Fruit fly (Drosophila melanogaster) whole organism, embryonic: ENCODE measurements around the gene CG12811.
A peak's percentile ranks its signal among the peaks of the same experiment; 100 is the strongest.

Experiments used
- Ada2b ChIP-seq: fragments of 200-800 bp; sonication (Bioruptor generic); IDR thresholded peaks from 2 replicates; pipeline ENCODE4 v1.3.6; 2022; ENCODE audit warnings: missing biosample characterization, missing genetic modification characterization
- B-H2 ChIP-seq: fragments of 200-800 bp; sonication (Bioruptor generic); optimal IDR thresholded peaks from 2 replicates; lab custom pipeline; 2018; ENCODE audit warnings: missing biosample characterization, mild to moderate bottlenecking, missing genetic modification characterization
- Blimp-1 ChIP-seq: fragments of 200-800 bp; sonication (Bioruptor generic); optimal IDR thresholded peaks from 3 replicates; lab custom pipeline; 2018; ENCODE audit warnings: missing biosample characterization, missing genetic modification characterization, mild to moderate bottlenecking, moderate library complexity, missing genetic modification reagents
- Bteb2 ChIP-seq: fragments of 200-800 bp; sonication (Bioruptor generic); optimal IDR thresholded peaks from 2 replicates; lab custom pipeline; 2016; ENCODE audit warnings: missing biosample characterization, missing genetic modification characterization
- CG10543 ChIP-seq: fragments of 200-800 bp; sonication (Bioruptor generic); optimal IDR thresholded peaks from 3 replicates; lab custom pipeline; 2017; ENCODE audit warnings: missing biosample characterization, mild to moderate bottlenecking, missing genetic modification characterization, moderate library complexity
- CG10979 ChIP-seq: fragments of 200-800 bp; sonication (Bioruptor generic); optimal IDR thresholded peaks from 2 replicates; lab custom pipeline; 2018; ENCODE audit warnings: missing biosample characterization, mild to moderate bottlenecking, missing genetic modification characterization, moderate library complexity
- CG11560 ChIP-seq: fragments of 200-800 bp; sonication (Bioruptor generic); IDR thresholded peaks from 3 replicates; pipeline ENCODE4 v1.3.6; 2022; ENCODE audit warnings: missing biosample characterization, missing genetic modification characterization
- CG11695 ChIP-seq: fragments of 200-800 bp; sonication (Bioruptor generic); IDR thresholded peaks from 3 replicates; pipeline ENCODE4 v1.3.6; 2022; ENCODE audit warnings: missing biosample characterization, missing genetic modification characterization
- CG1233 ChIP-seq: fragments of 200-800 bp; sonication (Bioruptor generic); optimal IDR thresholded peaks from 4 replicates; lab custom pipeline; 2018; ENCODE audit warnings: missing biosample characterization, mild to moderate bottlenecking, missing genetic modification characterization
- CG15269 ChIP-seq: fragments of 200-800 bp; sonication (Bioruptor generic); optimal IDR thresholded peaks from 2 replicates; lab custom pipeline; 2018; ENCODE audit warnings: missing biosample characterization, mild to moderate bottlenecking, missing genetic modification characterization, moderate library complexity
- CG15601 ChIP-seq: fragments of 200-800 bp; sonication (Bioruptor generic); optimal IDR thresholded peaks from 3 replicates; lab custom pipeline; 2019; ENCODE audit warnings: missing biosample characterization, mild to moderate bottlenecking, missing genetic modification characterization, moderate library complexity
- CG17385 ChIP-seq: fragments of 200-800 bp; sonication (Bioruptor generic); optimal IDR thresholded peaks from 3 replicates; lab custom pipeline; 2018; ENCODE audit warnings: missing biosample characterization, mild to moderate bottlenecking, missing genetic modification characterization
- CG2678 ChIP-seq: fragments of 200-800 bp; sonication (Bioruptor generic); optimal IDR thresholded peaks from 3 replicates; lab custom pipeline; 2019; ENCODE audit warnings: missing biosample characterization, mild to moderate bottlenecking, missing genetic modification characterization, moderate library complexity
- CG33213 ChIP-seq: fragments of 200-800 bp; sonication (Bioruptor generic); optimal IDR thresholded peaks from 3 replicates; lab custom pipeline; 2016; ENCODE audit warnings: missing biosample characterization, missing genetic modification characterization
- CG33557 ChIP-seq: fragments of 200-800 bp; sonication (Bioruptor generic); optimal IDR thresholded peaks from 2 replicates; lab custom pipeline; 2019; ENCODE audit warnings: missing biosample characterization, mild to moderate bottlenecking, missing genetic modification characterization, moderate library complexity
- CG3995 ChIP-seq: fragments of 200-800 bp; sonication (Bioruptor generic); optimal IDR thresholded peaks from 3 replicates; lab custom pipeline; 2016; ENCODE audit warnings: missing biosample characterization, missing genetic modification characterization
- CG4707 ChIP-seq: fragments of 200-800 bp; sonication (Bioruptor generic); optimal IDR thresholded peaks from 2 replicates; lab custom pipeline; 2018; ENCODE audit warnings: missing biosample characterization, mild to moderate bottlenecking, missing genetic modification characterization, moderate library complexity
- CG6254 ChIP-seq: fragments of 200-800 bp; sonication (Bioruptor generic); optimal IDR thresholded peaks from 3 replicates; lab custom pipeline; 2017; ENCODE audit warnings: mild to moderate bottlenecking, missing biosample characterization, missing genetic modification reagents, missing genetic modification characterization
- CG7271 ChIP-seq: fragments of 200-800 bp; sonication (Bioruptor generic); optimal IDR thresholded peaks from 2 replicates; lab custom pipeline; 2018; ENCODE audit warnings: missing biosample characterization, mild to moderate bottlenecking, missing genetic modification characterization, moderate library complexity
- CG7987 ChIP-seq: fragments of 200-800 bp; sonication (Bioruptor generic); optimal IDR thresholded peaks from 2 replicates; lab custom pipeline; 2018; ENCODE audit warnings: missing biosample characterization, mild to moderate bottlenecking, missing genetic modification characterization, moderate library complexity
- CTCF ChIP-seq: fragments of 200-800 bp; sonication (Bioruptor generic); optimal IDR thresholded peaks from 2 replicates; lab custom pipeline; 2017; ENCODE audit warnings: missing biosample characterization, mild to moderate bottlenecking, missing genetic modification characterization, moderate library complexity
- CrebB ChIP-seq: fragments of 200-800 bp; sonication (Bioruptor generic); optimal IDR thresholded peaks from 3 replicates; lab custom pipeline; 2018; ENCODE audit warnings: missing biosample characterization, mild to moderate bottlenecking, missing genetic modification characterization
- Elba2 ChIP-seq: fragments of 200-800 bp; sonication (Bioruptor generic); optimal IDR thresholded peaks from 3 replicates; lab custom pipeline; 2016; ENCODE audit warnings: missing biosample characterization, missing genetic modification characterization
- Ets65A ChIP-seq: fragments of 200-800 bp; sonication (Bioruptor generic); peaks from one replicate; lab custom pipeline; 2016; ENCODE audit warnings: missing biosample characterization, missing genetic modification characterization
- Fer1 ChIP-seq: fragments of 200-800 bp; sonication (Bioruptor generic); optimal IDR thresholded peaks from 2 replicates; lab custom pipeline; 2017; ENCODE audit warnings: missing biosample characterization, mild to moderate bottlenecking, missing genetic modification characterization
- Fer2 ChIP-seq: fragments of 200-800 bp; sonication (Bioruptor generic); optimal IDR thresholded peaks from 2 replicates; lab custom pipeline; 2018; ENCODE audit warnings: missing biosample characterization, mild to moderate bottlenecking, missing genetic modification characterization, moderate library complexity
- Hmr ChIP-seq: fragments of 200-800 bp; sonication (Bioruptor generic); optimal IDR thresholded peaks from 3 replicates; lab custom pipeline; 2017; ENCODE audit warnings: mild to moderate bottlenecking, missing biosample characterization, missing genetic modification reagents, missing genetic modification characterization
- Med ChIP-seq: fragments of 200-800 bp; sonication (Bioruptor generic); peaks from one replicate; lab custom pipeline; 2016; ENCODE audit warnings: missing biosample characterization, missing genetic modification characterization, mild to moderate bottlenecking, inconsistent platforms, moderate library complexity
- NC2α ChIP-seq: fragments of 200-800 bp; sonication (Bioruptor generic); optimal IDR thresholded peaks from 2 replicates; lab custom pipeline; 2016; ENCODE audit warnings: missing biosample characterization, missing genetic modification characterization
- Opbp ChIP-seq: fragments of 200-800 bp; sonication (Bioruptor generic); IDR thresholded peaks from 3 replicates; pipeline ENCODE4 v1.3.6; 2022; ENCODE audit warnings: missing biosample characterization, missing genetic modification characterization; ENCODE audit not compliant: partially characterized antibody
- Spps ChIP-seq: fragments of 200-800 bp; sonication (Bioruptor generic); optimal IDR thresholded peaks from 2 replicates; lab custom pipeline; 2018; ENCODE audit warnings: missing biosample characterization, mild to moderate bottlenecking, missing genetic modification characterization
- Stat92E ChIP-seq, 3 experiments: fragments of >200 bp in 2 of 3; fragments of 200-800 bp in 1 of 3; sonication (Bioruptor generic) in 1 of 3; optimal IDR thresholded peaks; 2 replicates each; lab custom pipeline; 2017 to 2019; ENCODE audit warnings: missing biosample characterization in 3 of 3, missing genetic modification characterization in 3 of 3, mild to moderate bottlenecking in 1 of 3, moderate library complexity in 1 of 3
- Xbp1 ChIP-seq: fragments of 200-800 bp; sonication (Bioruptor generic); optimal IDR thresholded peaks from 3 replicates; lab custom pipeline; 2016; ENCODE audit warnings: missing biosample characterization, mild to moderate bottlenecking, missing genetic modification characterization
- al ChIP-seq: fragments of 200-800 bp; sonication (Bioruptor generic); IDR thresholded peaks from 2 replicates; pipeline ENCODE4 v1.3.6; 2022; ENCODE audit warnings: missing biosample characterization, missing genetic modification characterization
- aop ChIP-seq: fragments of 200-800 bp; sonication (Bioruptor generic); IDR thresholded peaks from 2 replicates; pipeline ENCODE4 v1.3.6; 2022; ENCODE audit warnings: missing biosample characterization, missing genetic modification characterization
- ase ChIP-seq: fragments of 200-800 bp; sonication (Bioruptor generic); IDR thresholded peaks from 3 replicates; pipeline ENCODE4 v1.3.6; 2022; ENCODE audit warnings: missing biosample characterization, missing genetic modification characterization
- bcd ChIP-seq: fragments of 200-800 bp; sonication (Bioruptor generic); optimal IDR thresholded peaks from 2 replicates; lab custom pipeline; 2017; ENCODE audit warnings: missing biosample characterization, mild to moderate bottlenecking, missing genetic modification characterization
- ci ChIP-seq: fragments of 200-800 bp; sonication (Bioruptor generic); IDR thresholded peaks from 3 replicates; pipeline ENCODE4 v1.3.6; 2022; ENCODE audit warnings: missing biosample characterization, missing genetic modification characterization
- emc ChIP-seq: fragments of 200-800 bp; sonication (Bioruptor generic); optimal IDR thresholded peaks from 2 replicates; lab custom pipeline; 2016; ENCODE audit warnings: missing biosample characterization, missing genetic modification characterization
- grn ChIP-seq: fragments of 200-800 bp; sonication (Bioruptor generic); optimal IDR thresholded peaks from 3 replicates; lab custom pipeline; 2017; ENCODE audit warnings: missing biosample characterization, missing genetic modification characterization
- gt ChIP-seq: fragments of 200-800 bp; sonication (Bioruptor generic); IDR thresholded peaks from 2 replicates; pipeline ENCODE4 v1.3.6; 2022; ENCODE audit warnings: missing biosample characterization, missing genetic modification characterization
- ham ChIP-seq: fragments of 200-800 bp; sonication (Bioruptor generic); IDR thresholded peaks from 2 replicates; pipeline ENCODE4 v1.3.6; 2022; ENCODE audit warnings: missing biosample characterization, missing genetic modification characterization
- kni ChIP-seq: fragments of 200-800 bp; sonication (Bioruptor generic); optimal IDR thresholded peaks from 3 replicates; lab custom pipeline; 2017; ENCODE audit warnings: mild to moderate bottlenecking, missing biosample characterization, missing genetic modification reagents, missing genetic modification characterization
- lilli ChIP-seq: fragments of 200-800 bp; sonication (Bioruptor generic); optimal IDR thresholded peaks from 3 replicates; lab custom pipeline; 2016; ENCODE audit warnings: missing biosample characterization, missing genetic modification characterization
- lola ChIP-seq, 3 experiments: fragments of >200 bp in 2 of 3; fragments of 200-800 bp in 1 of 3; sonication (Bioruptor generic) in 1 of 3; optimal IDR thresholded peaks; 2 replicates each; lab custom pipeline; 2017 to 2019; ENCODE audit warnings: missing biosample characterization in 3 of 3, missing genetic modification characterization in 3 of 3, mild to moderate bottlenecking in 1 of 3, moderate library complexity in 1 of 3
- prd ChIP-seq, 3 experiments: fragments of >200 bp in 2 of 3; fragments of 200-800 bp in 1 of 3; sonication (Bioruptor generic) in 1 of 3; optimal IDR thresholded peaks in 2 of 3; IDR thresholded peaks in 1 of 3; 2 replicates in 2 of 3; 3 replicates in 1 of 3; pipeline versions ENCODE4 v1.3.6 to Lab custom; 2017 to 2022; ENCODE audit warnings: missing biosample characterization in 1 of 3, missing genetic modification characterization in 1 of 3
- scrt ChIP-seq: fragments of 200-800 bp; sonication (Bioruptor generic); optimal IDR thresholded peaks from 2 replicates; lab custom pipeline; 2018; ENCODE audit warnings: missing biosample characterization, mild to moderate bottlenecking, missing genetic modification characterization, moderate library complexity
- sens-2 ChIP-seq: fragments of 200-800 bp; sonication (Bioruptor generic); IDR thresholded peaks from 2 replicates; pipeline ENCODE4 v1.3.6; 2022; ENCODE audit warnings: missing biosample characterization, missing genetic modification characterization
- vvl ChIP-seq: fragments of 200-800 bp; sonication (Bioruptor generic); IDR thresholded peaks from 2 replicates; pipeline ENCODE4 v1.3.6; 2022; ENCODE audit warnings: missing biosample characterization, missing genetic modification characterization

The CG12811 gene

dm6 chr3R:10048035-10048774 lies 392 bp downstream of the CG12811 start (continued):
- peak; percentile 75 for TF ChIP-seq CG2678 (tag; lab: Kevin White, UChicago)
- TF ChIP-seq Stat92E (GFP tag; optimal IDR thresholded peaks at IDR 0.05; lab: Kevin White, UChicago), result no peak
- TF ChIP-seq Bteb2 (GFP tag; lab: Kevin White, UChicago), result no peak
- TF ChIP-seq bcd (GFP tag; lab: Kevin White, UChicago), result peak; percentile 17
- peak; percentile 55 for TF ChIP-seq Elba2 (GFP tag; lab: Kevin White, UChicago)
- TF ChIP-seq NC2α (GFP tag; lab: Kevin White, UChicago), result no peak
- TF ChIP-seq lilli (GFP tag; lab: Kevin White, UChicago), result peak; percentile 23
- TF ChIP-seq scrt (GFP tag; lab: Kevin White, UChicago), result peak; percentile 5
- no peak for TF ChIP-seq vvl (GFP tag; lab: Robert Waterston, UW)
- no peak for TF ChIP-seq aop (GFP tag; lab: Robert Waterston, UW)
- peak; percentile 19 for TF ChIP-seq Xbp1
- peak; percentile 64 for TF ChIP-seq CG15269 (tag; lab: Kevin White, UChicago)
- TF ChIP-seq CG1233, result peak; percentile 45
- TF ChIP-seq emc (GFP tag; lab: Kevin White, UChicago), result no peak
- no peak for TF ChIP-seq CG33557 (GFP tag; lab: Kevin White, UChicago)
- no peak for TF ChIP-seq ham (GFP tag; lab: Robert Waterston, UW)
- no peak for TF ChIP-seq Spps (tag; lab: Kevin White, UChicago)
- no peak for TF ChIP-seq Ada2b (GFP tag; lab: Robert Waterston, UW)
- no peak for TF ChIP-seq al (GFP tag; lab: Robert Waterston, UW)
- no peak for TF ChIP-seq CG3995 (GFP tag; lab: Kevin White, UChicago)
- peak in 1 of 3 experiments; percentile 33 for TF ChIP-seq lola (GFP tag; optimal IDR thresholded peaks at IDR 0.05; lab: Kevin White, UChicago)
- peak; percentile 46 for TF ChIP-seq CG17385 (GFP tag; lab: Kevin White, UChicago)
- TF ChIP-seq Fer2 (tag; lab: Kevin White, UChicago), result no peak
- no peak for TF ChIP-seq Ets65A (GFP tag; lab: Kevin White, UChicago)
- TF ChIP-seq sens-2 (GFP tag; lab: Robert Waterston, UW), result no peak
- TF ChIP-seq Fer1 (GFP tag; lab: Kevin White, UChicago), result peak; percentile 45
- TF ChIP-seq kni (GFP tag; lab: Kevin White, UChicago), result no peak
- no peak for TF ChIP-seq CG7271 (tag; lab: Kevin White, UChicago)
- TF ChIP-seq CTCF (GFP tag; lab: Kevin White, UChicago), result no peak
- peak; percentile 53 for TF ChIP-seq grn (GFP tag; lab: Kevin White, UChicago)
- no peak for TF ChIP-seq CG4707 (GFP tag; lab: Kevin White, UChicago)
- peak; percentile 6 for TF ChIP-seq CG10543
- no peak for TF ChIP-seq ase (GFP tag; lab: Robert Waterston, UW)
- TF ChIP-seq B-H2 (GFP tag; lab: Kevin White, UChicago), result no peak
- no peak for TF ChIP-seq CG11560 (tag; lab: Robert Waterston, UW)
- no peak for TF ChIP-seq CG11695 (GFP tag; lab: Robert Waterston, UW)
- TF ChIP-seq Hmr (GFP tag; lab: Kevin White, UChicago), result peak; percentile 40
- TF ChIP-seq CrebB (tag; lab: Kevin White, UChicago), result no peak
- TF ChIP-seq CG10979 (tag; lab: Kevin White, UChicago), result peak; percentile 52
- TF ChIP-seq CG33213 (GFP tag; lab: Kevin White, UChicago), result no peak
- no peak for TF ChIP-seq Opbp (GFP tag; lab: Robert Waterston, UW)
- TF ChIP-seq Med (GFP tag; lab: Kevin White, UChicago), result peak; percentile 77
- TF ChIP-seq CG6254 (GFP tag; lab: Kevin White, UChicago), result no peak
- TF ChIP-seq gt, result no peak
- TF ChIP-seq CG7987, result no peak
- no peak for TF ChIP-seq ci (GFP tag; lab: Robert Waterston, UW)
- peak; percentile 56 for TF ChIP-seq Blimp-1 (GFP tag; lab: Kevin White, UChicago)
- TF ChIP-seq prd (optimal IDR thresholded peaks at IDR 0.05; lab: Kevin White, UChicago), result no peak
- no peak for TF ChIP-seq prd (GFP tag; IDR thresholded peaks at IDR 0.05; lab: Robert Waterston, UW)
- TF ChIP-seq CG15601 (tag; lab: Kevin White, UChicago), result peak; percentile 21
